Worm (Caenorhabditis elegans) whole organism, L1 larva: ENCODE data around the gene Y66D12A.19.

ENCODE experiments used
- mab-9 ChIP-seq: fragments of 200-800 bp; sonication (Bioruptor generic); IDR thresholded peaks from 2 replicates; pipeline ENCODE4 v1.3.6; 2022; ENCODE audit warnings: missing genetic modification reagents, missing genetic modification characterization, missing compliant biosample characterization
- mdl-1 ChIP-seq, 2 experiments: fragments of 150-350 bp; optimal IDR thresholded peaks; 2 replicates each; lab custom pipeline; 2014 to 2017; ENCODE audit warnings: missing biosample characterization in 2 of 2, missing genetic modification characterization in 2 of 2, inconsistent platforms in 1 of 2
- pag-3 ChIP-seq: sonication (generic microtip); optimal IDR thresholded peaks from 2 replicates; lab custom pipeline; 2017; ENCODE audit warnings: missing genetic modification characterization, mild to moderate bottlenecking, missing compliant biosample characterization, antibody characterized with exemption, borderline replicate concordance; ENCODE audit not compliant: insufficient read depth
- skn-1 ChIP-seq: fragments of 150-350 bp; optimal IDR thresholded peaks from 2 replicates; lab custom pipeline; 2014; ENCODE audit warnings: missing biosample characterization, missing genetic modification characterization

DNA sequence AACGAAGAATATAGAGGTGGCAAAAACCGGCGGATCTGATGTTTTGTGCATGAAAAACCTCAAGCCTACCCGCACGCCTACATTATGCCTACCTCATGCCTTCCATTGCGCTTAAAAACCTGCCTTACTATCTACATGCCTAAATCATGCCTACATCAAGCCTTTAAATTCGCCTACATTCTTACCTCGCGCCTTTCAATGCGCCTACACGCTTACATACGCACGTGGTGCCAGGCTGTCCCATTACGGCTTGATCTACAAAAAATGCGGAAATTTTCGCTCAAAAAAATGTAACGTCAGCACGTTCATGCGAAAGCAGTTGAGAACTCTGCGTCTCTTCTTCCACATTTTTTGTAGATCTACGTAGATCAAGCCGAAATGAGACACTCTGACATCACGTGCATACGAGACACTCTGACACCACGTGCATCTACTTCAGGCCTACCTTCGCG is 24.7 kb upstream of the Y66D12A.19 start, which contains the start of gene fbxa-220:
- TF ChIP-seq mab-9 (no peak), skn-1 (no peak), mdl-1 (tag; optimal IDR thresholded peaks at IDR 0.05; lab: Kevin White, UChicago) (no peak), pag-3 (tag; lab: Kevin White, UChicago) (no peak)
